Worm (Caenorhabditis elegans) whole organism, L3 larva: ENCODE data around the gene W04H10.5.

Experiments
- R02D3.7 ChIP-seq: fragments of 150-350 bp; optimal IDR thresholded peaks from 2 replicates; lab custom pipeline; 2014; ENCODE audit warnings: missing biosample characterization, missing genetic modification characterization
- ZK546.5 ChIP-seq: sonication (generic microtip); optimal IDR thresholded peaks from 2 replicates; lab custom pipeline; 2017; ENCODE audit warnings: missing biosample characterization, missing genetic modification characterization
- aly-2 ChIP-seq: fragments of 150-350 bp; optimal IDR thresholded peaks from 2 replicates; lab custom pipeline; 2014; ENCODE audit warnings: missing biosample characterization, missing genetic modification characterization
- ama-1 ChIP-seq: fragments of 150-350 bp; optimal IDR thresholded peaks from 2 replicates; lab custom pipeline; 2018
- ceh-16 ChIP-seq: sonication (generic microtip); optimal IDR thresholded peaks from 2 replicates; lab custom pipeline; 2017; ENCODE audit warnings: missing biosample characterization, missing genetic modification characterization
- ceh-82 ChIP-seq: fragments of 150-350 bp; optimal IDR thresholded peaks from 2 replicates; lab custom pipeline; 2014; ENCODE audit warnings: missing biosample characterization, missing genetic modification characterization
- ceh-9 ChIP-seq: sonication (generic microtip); optimal IDR thresholded peaks from 2 replicates; lab custom pipeline; 2018; ENCODE audit warnings: missing biosample characterization, missing genetic modification characterization
- daf-12 ChIP-seq: fragments of 150-350 bp; optimal IDR thresholded peaks from 2 replicates; lab custom pipeline; 2014; ENCODE audit warnings: missing biosample characterization, missing genetic modification reagents, missing genetic modification characterization
- egl-27 ChIP-seq: sonication (generic microtip); optimal IDR thresholded peaks from 4 replicates; lab custom pipeline; 2017; ENCODE audit warnings: missing biosample characterization, missing genetic modification reagents, missing genetic modification characterization
- egl-5 ChIP-seq: fragments of 150-350 bp; optimal IDR thresholded peaks from 2 replicates; lab custom pipeline; 2017; ENCODE audit warnings: missing biosample characterization, missing genetic modification reagents, missing genetic modification characterization, inconsistent platforms
- elt-3 ChIP-seq, 3 experiments: fragments of 150-350 bp in 1 of 3; sonication (generic microtip) in 2 of 3; optimal IDR thresholded peaks; 2 replicates in 2 of 3; 4 replicates in 1 of 3; lab custom pipeline; 2014 to 2017; ENCODE audit warnings: missing biosample characterization in 3 of 3, missing genetic modification characterization in 3 of 3
- fkh-10 ChIP-seq: sonication (generic microtip); optimal IDR thresholded peaks from 2 replicates; lab custom pipeline; 2017; ENCODE audit warnings: missing biosample characterization, missing genetic modification reagents, missing genetic modification characterization
- fkh-2 ChIP-seq: fragments of 150-350 bp; optimal IDR thresholded peaks from 2 replicates; lab custom pipeline; 2014; ENCODE audit warnings: missing biosample characterization, missing genetic modification reagents, missing genetic modification characterization
- fos-1 ChIP-seq: fragments of 150-350 bp; optimal IDR thresholded peaks from 2 replicates; lab custom pipeline; 2014; ENCODE audit warnings: missing biosample characterization, missing genetic modification characterization
- hmg-11 ChIP-seq: sonication (generic microtip); optimal IDR thresholded peaks from 2 replicates; lab custom pipeline; 2016; ENCODE audit warnings: missing genetic modification characterization, missing compliant biosample characterization
- jun-1 ChIP-seq: fragments of 150-350 bp; optimal IDR thresholded peaks from 2 replicates; lab custom pipeline; 2014; ENCODE audit warnings: missing biosample characterization, missing genetic modification reagents, missing genetic modification characterization
- lin-39 ChIP-seq: fragments of 150-350 bp; optimal IDR thresholded peaks from 2 replicates; lab custom pipeline; 2018; ENCODE audit warnings: missing biosample characterization, missing genetic modification reagents, missing genetic modification characterization
- lsy-12 ChIP-seq: sonication (generic microtip); optimal IDR thresholded peaks from 2 replicates; lab custom pipeline; 2016; ENCODE audit warnings: mild to moderate bottlenecking, missing genetic modification characterization, missing compliant biosample characterization
- mdl-1 ChIP-seq: fragments of 150-350 bp; optimal IDR thresholded peaks from 2 replicates; lab custom pipeline; 2014; ENCODE audit warnings: missing biosample characterization, missing genetic modification characterization
- nfya-1 ChIP-seq: sonication (generic microtip); optimal IDR thresholded peaks from 2 replicates; lab custom pipeline; 2017; ENCODE audit warnings: missing genetic modification characterization, mild to moderate bottlenecking, missing compliant biosample characterization, antibody characterized with exemption, moderate library complexity; ENCODE audit not compliant: insufficient read depth
- nhr-11 ChIP-seq: fragments of 150-350 bp; optimal IDR thresholded peaks from 2 replicates; lab custom pipeline; 2014; ENCODE audit warnings: missing biosample characterization, missing genetic modification characterization
- nhr-12 ChIP-seq: fragments of 150-350 bp; optimal IDR thresholded peaks from 2 replicates; lab custom pipeline; 2014; ENCODE audit warnings: missing biosample characterization, missing genetic modification characterization
- nhr-23 ChIP-seq: fragments of 150-350 bp; optimal IDR thresholded peaks from 2 replicates; lab custom pipeline; 2014; ENCODE audit warnings: missing biosample characterization, missing genetic modification reagents, missing genetic modification characterization
- nhr-25 ChIP-seq: sonication (generic microtip); optimal IDR thresholded peaks from 2 replicates; lab custom pipeline; 2017; ENCODE audit warnings: missing biosample characterization, missing genetic modification characterization
- nhr-28 ChIP-seq: fragments of 150-350 bp; optimal IDR thresholded peaks from 2 replicates; lab custom pipeline; 2014; ENCODE audit warnings: missing biosample characterization, missing genetic modification characterization
- nhr-76 ChIP-seq: fragments of 150-350 bp; sonication (generic microtip); optimal IDR thresholded peaks from 5 replicates; lab custom pipeline; 2014; ENCODE audit warnings: missing biosample characterization, missing genetic modification characterization
- nhr-77 ChIP-seq: fragments of 150-350 bp; optimal IDR thresholded peaks from 2 replicates; lab custom pipeline; 2014; ENCODE audit warnings: missing biosample characterization, missing genetic modification characterization
- pha-4 ChIP-seq: fragments of 150-350 bp; optimal IDR thresholded peaks from 2 replicates; lab custom pipeline; 2014; ENCODE audit warnings: missing biosample characterization, missing genetic modification reagents, missing genetic modification characterization
- sea-2 ChIP-seq: fragments of 150-350 bp; sonication (generic microtip); optimal IDR thresholded peaks from 4 replicates; lab custom pipeline; 2014; ENCODE audit warnings: missing biosample characterization, missing genetic modification reagents, missing genetic modification characterization
- skn-1 ChIP-seq: fragments of 150-350 bp; optimal IDR thresholded peaks from 2 replicates; lab custom pipeline; 2014; ENCODE audit warnings: missing biosample characterization, missing genetic modification characterization
- tbx-2 ChIP-seq: sonication (generic microtip); optimal IDR thresholded peaks from 2 replicates; lab custom pipeline; 2016; ENCODE audit warnings: mild to moderate bottlenecking, missing genetic modification characterization, missing compliant biosample characterization
- unc-39 ChIP-seq: sonication (generic microtip); optimal IDR thresholded peaks from 4 replicates; lab custom pipeline; 2017; ENCODE audit warnings: missing biosample characterization, missing genetic modification characterization
- unc-62 ChIP-seq: fragments of 150-350 bp; sonication (generic microtip); optimal IDR thresholded peaks from 4 replicates; lab custom pipeline; 2014; ENCODE audit warnings: missing biosample characterization, missing genetic modification reagents, missing genetic modification characterization
- ztf-11 ChIP-seq: fragments of 150-350 bp; optimal IDR thresholded peaks from 2 replicates; lab custom pipeline; 2014; ENCODE audit warnings: missing biosample characterization, missing genetic modification characterization

Gene W04H10.5

ce11 chrII:627205-627604 lies 21.1 kb downstream of the W04H10.5 start, which contains the start of gene arrd-1:
Gene arrd-1, plus strand, starts transcription at chrII:627505.
- TF ChIP-seq tbx-2 (tag; lab: Kevin White, UChicago): no peak
- TF ChIP-seq unc-62: no peak
- TF ChIP-seq R02D3.7 (tag; lab: Kevin White, UChicago): no peak
- TF ChIP-seq elt-3 (tag; optimal IDR thresholded peaks at IDR 0.05; lab: Kevin White, UChicago): no peak
- no peak for TF ChIP-seq lin-39 (tag; lab: Kevin White, UChicago)
- TF ChIP-seq hmg-11 (tag; lab: Kevin White, UChicago): no peak
- TF ChIP-seq egl-27 (tag; lab: Kevin White, UChicago): no peak
- no peak for TF ChIP-seq skn-1
- no peak for TF ChIP-seq daf-12
- no peak for TF ChIP-seq fkh-10 (GFP tag; lab: Kevin White, UChicago)
- no peak for TF ChIP-seq jun-1 (tag; lab: Kevin White, UChicago)
- no peak for TF ChIP-seq mdl-1
- no peak for TF ChIP-seq fkh-2
- TF ChIP-seq nhr-23 (tag; lab: Kevin White, UChicago): no peak
- no peak for TF ChIP-seq pha-4 (tag; lab: Kevin White, UChicago)
- TF ChIP-seq egl-5 (tag; lab: Kevin White, UChicago): no peak
- no peak for TF ChIP-seq nhr-76
- no peak for TF ChIP-seq ceh-9 (tag; lab: Kevin White, UChicago)

ce11 chrII:627913-628312 lies 21.8 kb downstream of the W04H10.5 start:
- TF ChIP-seq unc-62: no peak
- no peak for TF ChIP-seq ceh-16 (tag; lab: Kevin White, UChicago)

ce11 chrII:633984-634383 lies 27.9 kb downstream of the W04H10.5 start, which contains the start of gene T04B8.1:
Gene T04B8.1, plus strand, starts transcription at chrII:634284.
- TF ChIP-seq unc-62 (no peak), nhr-28 (tag; lab: Kevin White, UChicago) (no peak), ama-1 (no peak), ztf-11 (tag; lab: Kevin White, UChicago) (no peak), ZK546.5 (tag; lab: Kevin White, UChicago) (no peak), elt-3 (tag; optimal IDR thresholded peaks at IDR 0.05; lab: Kevin White, UChicago) (no peak), tbx-2 (tag; lab: Kevin White, UChicago) (no peak), nfya-1 (no peak), fkh-2 (no peak), nhr-25 (tag; lab: Kevin White, UChicago) (no peak), ceh-82 (no peak)

ce11 chrII:639467-639866 lies 33.3 kb downstream of the W04H10.5 start, which contains the start of gene K07E8.6:
Gene K07E8.6, minus strand, starts transcription at chrII:639567.
- TF ChIP-seq nfya-1 (peak; percentile 26), fos-1 (tag; lab: Kevin White, UChicago) (no peak)
- TF ChIP-seq, all 47 proteins: peak for 1

- TF ChIP-seq nhr-12 (tag; lab: Kevin White, UChicago) (no peak), nhr-28 (tag; lab: Kevin White, UChicago) (no peak), fkh-2 (no peak), fkh-10 (GFP tag; lab: Kevin White, UChicago) (no peak), elt-3 (tag; optimal IDR thresholded peaks at IDR 0.05; lab: Kevin White, UChicago) (no peak), lsy-12 (tag; lab: Kevin White, UChicago) (no peak), nhr-11 (tag; lab: Kevin White, UChicago) (no peak), egl-27 (tag; lab: Kevin White, UChicago) (no peak), egl-5 (tag; lab: Kevin White, UChicago) (no peak), unc-39 (no peak), nhr-77 (no peak), nfya-1 (no peak), sea-2 (GFP tag; lab: Kevin White, UChicago) (no peak), aly-2 (no peak)
Measured at ce11 chrII:643733-644132, 37.6 kb downstream of the W04H10.5 start.
